Worm (Caenorhabditis elegans): ENCODE results near the gene lgl-1.

The lgl-1 gene

DNA sequence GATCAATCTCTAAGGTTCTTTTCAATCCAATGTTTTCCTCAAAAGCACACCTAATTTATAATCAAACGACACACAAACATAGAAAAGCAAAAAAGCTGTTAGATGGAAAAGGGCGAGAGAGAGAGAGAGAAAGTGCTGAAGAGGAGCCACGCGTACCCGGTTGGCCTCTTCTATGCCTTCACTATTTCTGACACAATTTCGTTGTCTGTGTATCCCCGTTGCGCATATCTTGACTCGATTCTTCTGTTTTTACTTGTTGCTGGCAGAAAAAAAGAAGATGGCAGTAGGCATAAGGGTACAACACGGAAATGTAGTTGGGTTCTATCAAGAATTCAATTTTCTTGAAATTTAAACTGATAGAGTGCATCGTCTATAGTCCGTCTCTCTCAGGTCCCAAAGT is 43.4 kb downstream of the lgl-1 start (continued):
- TF ChIP-seq nhr-77 (tag; optimal IDR thresholded peaks at IDR 0.05) (peak; percentile 33), hif-1 (tag; optimal IDR thresholded peaks at IDR 0.05) (peak in 1 of 2 experiments; percentile 45), unc-62 (GFP tag; optimal IDR thresholded peaks at IDR 0.05 in 1 of 2) (peak in 1 of 2 experiments; percentile 97), unc-62 (tag; optimal IDR thresholded peaks at IDR 0.05) (no peak), nhr-25 (tag; optimal IDR thresholded peaks at IDR 0.05; ENCODE audit: borderline replicate concordance, insufficient read depth) (peak; percentile 85), hmg-1.1 (GFP tag; IDR thresholded peaks at IDR 0.05) (peak; percentile 69; the same call in 1 of the 2 replicates), F37D6.2 (tag; optimal IDR thresholded peaks at IDR 0.05) (peak; percentile 3), nhr-48 (tag; optimal IDR thresholded peaks at IDR 0.05) (peak; percentile 27), ztf-7 (tag; optimal IDR thresholded peaks at IDR 0.05) (peak; percentile 21), fkh-10 (GFP tag; optimal IDR thresholded peaks at IDR 0.05) (peak; percentile 89), lsy-2 (tag; optimal IDR thresholded peaks at IDR 0.05) (peak in 1 of 2 experiments; percentile 71), nhr-11 (tag; optimal IDR thresholded peaks at IDR 0.05) (peak; percentile 82), spr-3 (GFP tag; optimal IDR thresholded peaks at IDR 0.05) (no peak), mxl-3 (GFP tag; optimal IDR thresholded peaks at IDR 0.05) (peak; percentile 76), mdl-1 (tag; optimal IDR thresholded peaks at IDR 0.05) (peak; percentile 60 to 87), snpc-1.2 (GFP tag; IDR thresholded peaks at IDR 0.05) (no peak)

DNA sequence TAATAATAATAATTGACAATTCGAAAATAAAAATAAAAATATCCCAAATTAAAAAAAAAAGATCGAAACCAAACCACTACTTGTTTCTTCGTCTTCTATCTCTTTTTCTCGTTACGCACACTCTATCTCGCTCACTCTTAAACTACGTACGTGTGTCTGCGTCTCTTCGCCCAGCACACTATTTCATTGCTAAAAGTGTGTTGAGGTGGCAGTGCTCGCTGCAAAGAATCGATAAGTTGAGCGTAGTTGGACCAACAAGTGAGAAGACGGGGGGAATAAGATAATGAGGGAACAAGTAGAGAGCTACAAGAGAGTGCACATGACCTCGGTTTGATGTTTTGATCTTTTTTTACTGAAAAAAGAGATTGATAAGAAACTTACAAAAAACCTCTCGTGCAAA is 45.0 kb downstream of the lgl-1 start:
- TF ChIP-seq nhr-48 (tag; optimal IDR thresholded peaks at IDR 0.05) (peak; percentile 16), snpc-4 (tag; optimal IDR thresholded peaks at IDR 0.05) (no peak), T20F7.1 (GFP tag; optimal IDR thresholded peaks at IDR 0.05) (no peak), daf-16 (GFP tag; optimal IDR thresholded peaks at IDR 0.05) (no peak), daf-16 (tag; optimal IDR thresholded peaks at IDR 0.05) (peak; percentile 52), madf-9 (GFP tag; conservative IDR thresholded peaks at IDR 0.05) (no peak), nhr-28 (tag; optimal IDR thresholded peaks at IDR 0.05) (peak; percentile 35), nhr-102 (tag; optimal IDR thresholded peaks at IDR 0.05) (no peak), daf-8 (GFP tag; IDR thresholded peaks at IDR 0.05) (no peak), sdz-12 (GFP tag; optimal IDR thresholded peaks at IDR 0.05) (no peak), jun-1 (tag; optimal IDR thresholded peaks at IDR 0.05) (no peak), nhr-237 (tag; optimal IDR thresholded peaks at IDR 0.05) (no peak), ces-1 (GFP tag; optimal IDR thresholded peaks at IDR 0.05) (no peak), mxl-3 (GFP tag; optimal IDR thresholded peaks at IDR 0.05) (no peak), spr-3 (GFP tag; optimal IDR thresholded peaks at IDR 0.05) (no peak), zip-11 (GFP tag; IDR thresholded peaks at IDR 0.05) (no peak), R02D3.7 (tag; optimal IDR thresholded peaks at IDR 0.05) (no peak), nhr-10 (tag; optimal IDR thresholded peaks at IDR 0.05) (no peak), nhr-25 (tag; optimal IDR thresholded peaks at IDR 0.05; ENCODE audit: borderline replicate concordance, insufficient read depth) (no peak), nhr-77 (tag; optimal IDR thresholded peaks at IDR 0.05) (no peak), saeg-2 (GFP tag; IDR thresholded peaks at IDR 0.05) (no peak), ctbp-1 (GFP tag; IDR thresholded peaks at IDR 0.05) (0 out of 2 replicates have a peak, but pooled peaks have one; percentile 13), dmd-6 (GFP tag; IDR thresholded peaks at IDR 0.05) (no peak), zfp-2 (tag; optimal IDR thresholded peaks at IDR 0.05) (no peak), mes-2 (tag; optimal IDR thresholded peaks at IDR 0.05; ENCODE audit: poor library complexity, severe bottlenecking) (peak; percentile 42), T26A8.4 (GFP tag; IDR thresholded peaks at IDR 0.05) (no peak), fos-1 (tag; optimal IDR thresholded peaks at IDR 0.05) (no peak), egl-27 (tag; optimal IDR thresholded peaks at IDR 0.05) (no peak), mdl-1 (tag; optimal IDR thresholded peaks at IDR 0.05) (peak in 1 of 2 experiments; percentile 31), ceh-28 (tag; optimal IDR thresholded peaks at IDR 0.05) (peak; percentile 41), nhr-6 (tag; optimal IDR thresholded peaks at IDR 0.05) (no peak), attf-4 (tag; optimal IDR thresholded peaks at IDR 0.05) (no peak), rbr-2 (tag; optimal IDR thresholded peaks at IDR 0.05) (peak; percentile 48), hlh-11 (tag; optimal IDR thresholded peaks at IDR 0.05) (peak; percentile 27), nhr-42 (GFP tag; IDR thresholded peaks at IDR 0.05) (no peak), pha-4 (GFP tag; IDR thresholded peaks at IDR 0.05) (no peak), pha-4 (tag; optimal IDR thresholded peaks at IDR 0.05) (no peak), mep-1 (tag; optimal IDR thresholded peaks at IDR 0.05) (peak; percentile 55), snpc-1.2 (GFP tag; IDR thresholded peaks at IDR 0.05) (no peak), duxl-1 (tag; optimal IDR thresholded peaks at IDR 0.05; ENCODE audit: poor library complexity) (no peak), ZK337.2 (GFP tag; IDR thresholded peaks at IDR 0.05) (no peak)

Measured in whole organism, L4 larva.